Fruit fly (Drosophila melanogaster): ENCODE results near the gene CG8851.

DNA sequence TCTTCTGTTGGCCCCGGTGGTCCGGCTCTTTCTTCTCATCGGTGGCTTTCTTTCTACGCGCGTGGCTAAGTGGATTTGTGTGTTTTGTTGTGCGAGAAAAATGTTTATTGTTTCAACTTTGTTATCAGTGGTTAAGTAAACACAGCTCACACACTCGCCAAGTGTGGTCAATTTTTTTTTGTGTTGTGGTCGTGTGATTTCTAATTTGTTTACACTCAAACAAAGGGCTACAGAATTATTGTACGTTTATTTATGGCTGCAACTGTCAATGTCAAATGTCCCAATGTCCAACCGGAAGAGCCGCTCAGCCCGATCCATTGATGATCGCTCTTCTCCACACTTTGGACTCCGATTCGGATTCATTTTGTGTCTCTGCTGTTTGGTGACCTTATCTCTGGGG, 51.1 kb downstream of the CG8851 start:
- TF ChIP-seq CTCF (optimal IDR thresholded peaks at IDR 0.05) (no peak), CG8478 (optimal IDR thresholded peaks at IDR 0.05) (no peak)

Measured in S2 (cell line).